Fruit fly (Drosophila melanogaster): ENCODE data around the gene Exo84.

The Exo84 gene

dm6 chr3R:26008892-26009539 lies 43.0 kb downstream of the Exo84 start (continued):
- no peak for TF ChIP-seq Tbp (GFP tag; optimal IDR thresholded peaks at IDR 0.05)
- peak; percentile 79 for TF ChIP-seq CG12744 (GFP tag; optimal IDR thresholded peaks at IDR 0.05)
- peak; percentile 84 for TF ChIP-seq scrt (GFP tag; optimal IDR thresholded peaks at IDR 0.05)
- peak; percentile 80 for TF ChIP-seq CG1529 (GFP tag; optimal IDR thresholded peaks at IDR 0.05)
- TF ChIP-seq MBD-R2 (GFP tag; IDR thresholded peaks at IDR 0.05), result peak; percentile 46; the same call in 1 of the 2 replicates
- TF ChIP-seq Dp (GFP tag; optimal IDR thresholded peaks at IDR 0.05), result no peak
- TF ChIP-seq CG10366 (GFP tag; IDR thresholded peaks at IDR 0.05), result peak; percentile 85
- TF ChIP-seq dati (GFP tag; IDR thresholded peaks at IDR 0.05), result peak; percentile 71
- TF ChIP-seq H15 (GFP tag; IDR thresholded peaks at IDR 0.05), result peak; percentile 85
- peak; percentile 31 for TF ChIP-seq emc (GFP tag; optimal IDR thresholded peaks at IDR 0.05)
- TF ChIP-seq Side (GFP tag; optimal IDR thresholded peaks at IDR 0.05), result peak; percentile 83
- peak; percentile 81 for TF ChIP-seq CG13624 (GFP tag; optimal IDR thresholded peaks at IDR 0.05)
- TF ChIP-seq CG31365 (tag; optimal IDR thresholded peaks at IDR 0.05), result peak; percentile 26
- TF ChIP-seq h (optimal IDR thresholded peaks at IDR 0.05), result no peak
- peak; percentile 66 for TF ChIP-seq gro (GFP tag; optimal IDR thresholded peaks at IDR 0.05)
- peak; percentile 84 for TF ChIP-seq CG7786 (GFP tag; optimal IDR thresholded peaks at IDR 0.05)
- TF ChIP-seq Ada2b (GFP tag; IDR thresholded peaks at IDR 0.05), result peak; percentile 84
- peak; percentile 37 for TF ChIP-seq slou (GFP tag; optimal IDR thresholded peaks at IDR 0.05)
- TF ChIP-seq CG14965 (GFP tag; optimal IDR thresholded peaks at IDR 0.05; ENCODE audit: borderline replicate concordance), result peak; percentile 50
- peak; percentile 48 for TF ChIP-seq schlank (tag; optimal IDR thresholded peaks at IDR 0.05)
- peak; percentile 70 for TF ChIP-seq E2f2 (GFP tag; IDR thresholded peaks at IDR 0.05)
- no peak for TF ChIP-seq B-H2 (GFP tag; optimal IDR thresholded peaks at IDR 0.05)
- peak; percentile 76 for TF ChIP-seq CG12104 (GFP tag; optimal IDR thresholded peaks at IDR 0.05)
- no peak for TF ChIP-seq CG7745 (tag; optimal IDR thresholded peaks at IDR 0.05)
- peak; percentile 84 for TF ChIP-seq zfh1 (GFP tag; IDR thresholded peaks at IDR 0.05)
- TF ChIP-seq so (GFP tag; IDR thresholded peaks at IDR 0.05), result peak; percentile 84; the same call in 2 of the 3 replicates
- peak; percentile 80 for TF ChIP-seq ewg (GFP tag; optimal IDR thresholded peaks at IDR 0.05)
- TF ChIP-seq HLH4C (GFP tag; IDR thresholded peaks at IDR 0.05; ENCODE audit: partially characterized antibody), result no peak
- TF ChIP-seq Blimp-1 (GFP tag; optimal IDR thresholded peaks at IDR 0.05), result peak; percentile 90
- TF ChIP-seq ac (GFP tag; optimal IDR thresholded peaks at IDR 0.05), result no peak
- TF ChIP-seq CG6654 (GFP tag; optimal IDR thresholded peaks at IDR 0.05), result peak; percentile 72
- TF ChIP-seq CG6272 (GFP tag; IDR thresholded peaks at IDR 0.05), result peak; percentile 81
- TF ChIP-seq CG9609 (GFP tag; optimal IDR thresholded peaks at IDR 0.05), result peak; percentile 78
- peak; percentile 95 for TF ChIP-seq CG2712 (tag; optimal IDR thresholded peaks at IDR 0.05)
- TF ChIP-seq eve (GFP tag; optimal IDR thresholded peaks at IDR 0.05), result no peak
- no peak for TF ChIP-seq hth (optimal IDR thresholded peaks at IDR 0.05)
- no peak for TF ChIP-seq hkb (optimal IDR thresholded peaks at IDR 0.05)
- TF ChIP-seq hkb (GFP tag; IDR thresholded peaks at IDR 0.05), result peak; percentile 88
- no peak for TF ChIP-seq CG13894 (tag; optimal IDR thresholded peaks at IDR 0.05)
- TF ChIP-seq tup (GFP tag; optimal IDR thresholded peaks at IDR 0.05), result peak; percentile 72
- TF ChIP-seq CG3163 (GFP tag; optimal IDR thresholded peaks at IDR 0.05), result peak; percentile 53
- TF ChIP-seq Myb (GFP tag; optimal IDR thresholded peaks at IDR 0.05), result peak; percentile 53
- peak; percentile 84; the same call in 2 of the 3 replicates for TF ChIP-seq gce (GFP tag; IDR thresholded peaks at IDR 0.05)
- peak; percentile 72 for TF ChIP-seq CG16815 (GFP tag; optimal IDR thresholded peaks at IDR 0.05)
- TF ChIP-seq Lhr (GFP tag; optimal IDR thresholded peaks at IDR 0.05), result peak; percentile 76
- no peak for TF ChIP-seq Adf1 (GFP tag; IDR thresholded peaks at IDR 0.05)
- peak; percentile 86 for TF ChIP-seq stc (GFP tag; IDR thresholded peaks at IDR 0.05)
- TF ChIP-seq CG11723 (GFP tag; optimal IDR thresholded peaks at IDR 0.05), result peak; percentile 79
- peak; percentile 91 for TF ChIP-seq CG10979 (tag; optimal IDR thresholded peaks at IDR 0.05)
- peak; percentile 78 for TF ChIP-seq salm (tag; optimal IDR thresholded peaks at IDR 0.05)
- TF ChIP-seq Hmr (GFP tag; optimal IDR thresholded peaks at IDR 0.05), result peak; percentile 78
- TF ChIP-seq cad (GFP tag; optimal IDR thresholded peaks at IDR 0.05), result no peak

Data from whole organism, embryonic.